Worm (Caenorhabditis elegans): ENCODE results near the gene her-1.

Gene her-1

DNA sequence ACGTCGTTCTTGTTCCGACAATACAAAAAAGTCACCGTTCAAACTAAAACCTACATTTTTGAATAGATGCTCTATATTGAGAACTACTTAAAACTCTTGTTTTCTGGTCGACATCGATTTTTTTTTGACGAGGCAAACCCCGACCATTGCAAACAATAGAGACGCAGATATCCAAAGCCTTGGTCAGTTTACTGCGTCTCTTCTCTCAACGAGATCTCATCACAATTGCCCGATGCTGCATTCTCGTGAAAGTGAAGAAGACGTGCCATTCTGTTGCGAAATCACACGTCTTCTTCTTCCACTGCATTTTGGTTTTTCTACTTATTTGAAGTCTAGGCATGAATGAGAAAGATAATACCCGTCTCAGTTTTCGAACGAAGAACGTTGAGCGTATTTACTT, 7.6 kb downstream of the her-1 start (continued):
- TF ChIP-seq nhr-19 (GFP tag; conservative IDR thresholded peaks at IDR 0.05) = no peak
- peak; percentile 41 to 55 for TF ChIP-seq efl-1 (optimal IDR thresholded peaks at IDR 0.05)
- TF ChIP-seq efl-1 (GFP tag; optimal IDR thresholded peaks at IDR 0.05 in 1 of 2) = peak; percentile 13 to 85
- TF ChIP-seq lsy-2 (tag; optimal IDR thresholded peaks at IDR 0.05) = peak; percentile 27 to 67
- peak; percentile 90 for TF ChIP-seq lin-14 (GFP tag; optimal IDR thresholded peaks at IDR 0.05)
- TF ChIP-seq lin-39 (tag; optimal IDR thresholded peaks at IDR 0.05) = no peak
- TF ChIP-seq irx-1 (tag; optimal IDR thresholded peaks at IDR 0.05) = no peak
- TF ChIP-seq zip-4 (GFP tag; optimal IDR thresholded peaks at IDR 0.05) = no peak
- peak; percentile 35 to 54 for TF ChIP-seq lin-35 (GFP tag; optimal IDR thresholded peaks at IDR 0.05)
- no peak for TF ChIP-seq hlh-4 (tag; optimal IDR thresholded peaks at IDR 0.05)
- TF ChIP-seq ama-1 (optimal IDR thresholded peaks at IDR 0.05) = no peak
- TF ChIP-seq ztf-4 (tag; optimal IDR thresholded peaks at IDR 0.05) = no peak
- TF ChIP-seq unc-30 (tag; optimal IDR thresholded peaks at IDR 0.05) = no peak
- TF ChIP-seq nhr-71 (tag; optimal IDR thresholded peaks at IDR 0.05) = peak; percentile 55
- TF ChIP-seq hpl-2 (GFP tag; optimal IDR thresholded peaks at IDR 0.05) = no peak
- TF ChIP-seq snpc-4 (tag; optimal IDR thresholded peaks at IDR 0.05) = peak; percentile 26
- TF ChIP-seq rnt-1 (tag; optimal IDR thresholded peaks at IDR 0.05) = no peak
- peak; percentile 61 for TF ChIP-seq mep-1 (tag; optimal IDR thresholded peaks at IDR 0.05)
- TF ChIP-seq lin-13 (GFP tag; optimal IDR thresholded peaks at IDR 0.05) = no peak
- peak; percentile 61 for TF ChIP-seq snu-23 (GFP tag; optimal IDR thresholded peaks at IDR 0.05)
- TF ChIP-seq tbx-2 (tag; optimal IDR thresholded peaks at IDR 0.05) = no peak
- TF ChIP-seq sox-4 (tag; optimal IDR thresholded peaks at IDR 0.05) = no peak
- TF ChIP-seq C34B4.2 (tag; optimal IDR thresholded peaks at IDR 0.05) = no peak
- TF ChIP-seq isw-1 (GFP tag; IDR thresholded peaks at IDR 0.05) = peak; percentile 26; the same call in 1 of the 2 replicates
- TF ChIP-seq sptf-1 (tag; optimal IDR thresholded peaks at IDR 0.05) = no peak

DNA sequence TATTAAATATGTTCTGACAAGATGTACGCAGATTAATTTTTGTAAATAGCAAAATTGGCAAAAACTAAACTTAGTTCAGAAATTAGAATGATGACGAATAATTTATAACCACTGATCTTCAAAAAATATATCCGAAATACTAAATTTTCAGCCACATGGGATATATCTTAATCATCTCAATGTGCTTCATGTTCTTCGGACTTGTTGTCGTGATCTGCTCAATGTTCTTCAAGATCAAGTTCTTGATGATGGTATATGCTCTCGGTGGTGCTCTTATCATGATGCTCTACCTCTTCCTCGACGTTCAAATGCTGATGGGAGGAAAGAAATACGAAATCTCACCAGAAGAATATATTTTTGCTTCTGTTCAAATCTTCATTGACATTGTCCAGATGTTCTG, 9.8 kb downstream of the her-1 start:
- TF ChIP-seq hlh-17 (GFP tag; optimal IDR thresholded peaks at IDR 0.05; ENCODE audit: borderline replicate concordance) (no peak), dsc-1 (tag; optimal IDR thresholded peaks at IDR 0.05) (no peak), F16B12.6 (tag; optimal IDR thresholded peaks at IDR 0.05) (no peak), ama-1 (optimal IDR thresholded peaks at IDR 0.05) (no peak), C16A3.4 (tag; optimal IDR thresholded peaks at IDR 0.05) (no peak), nhr-90 (tag; optimal IDR thresholded peaks at IDR 0.05; ENCODE audit: poor library complexity) (no peak)

DNA sequence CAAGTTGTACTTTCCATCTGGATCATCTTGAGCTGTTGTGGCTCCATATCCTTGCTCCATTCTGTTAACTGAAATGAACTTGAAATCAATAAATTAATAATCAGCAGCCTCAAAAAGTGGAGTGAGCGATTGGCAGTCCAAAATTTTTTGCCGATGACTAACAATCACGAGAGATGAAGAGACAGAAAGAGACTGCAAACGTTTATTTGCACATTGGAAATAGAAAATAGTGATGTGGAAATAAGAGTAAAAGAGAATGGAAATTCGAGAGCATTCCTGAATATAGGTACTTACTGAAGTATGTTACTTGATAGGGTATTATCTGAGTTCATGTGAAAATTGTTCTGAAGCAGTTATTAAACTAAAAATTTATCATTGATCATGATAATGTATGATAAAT, 12.9 kb downstream of the her-1 start, which contains the start of gene tag-120:
Gene tag-120, minus strand, starts transcription at position 68 of the 400 bp plus-strand sequence.
- TF ChIP-seq unc-30 (tag; optimal IDR thresholded peaks at IDR 0.05) (no peak), elt-2 (tag; optimal IDR thresholded peaks at IDR 0.05) (peak; percentile 6)

DNA sequence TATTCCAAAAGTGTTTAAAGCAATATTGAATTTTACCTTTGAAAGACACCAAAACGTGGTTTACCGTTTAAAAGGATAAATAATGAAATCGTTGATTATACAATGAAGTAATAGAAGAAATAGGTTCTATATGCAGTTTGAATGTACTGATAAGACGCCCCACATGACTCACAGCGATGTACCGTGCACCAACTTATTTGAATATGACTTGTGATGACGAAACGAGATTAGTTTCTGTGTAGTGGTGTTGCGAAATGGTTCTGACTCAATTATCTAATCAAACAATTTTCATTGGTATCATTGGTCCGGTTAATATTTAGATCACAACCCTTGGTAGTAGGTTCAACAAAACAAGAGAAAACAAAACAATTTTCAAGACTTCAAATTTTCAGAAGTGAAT, 14.4 kb downstream of the her-1 start:
- TF ChIP-seq ceh-90 (tag; optimal IDR thresholded peaks at IDR 0.05) (no peak), elt-2 (tag; optimal IDR thresholded peaks at IDR 0.05) (peak; percentile 71)

DNA sequence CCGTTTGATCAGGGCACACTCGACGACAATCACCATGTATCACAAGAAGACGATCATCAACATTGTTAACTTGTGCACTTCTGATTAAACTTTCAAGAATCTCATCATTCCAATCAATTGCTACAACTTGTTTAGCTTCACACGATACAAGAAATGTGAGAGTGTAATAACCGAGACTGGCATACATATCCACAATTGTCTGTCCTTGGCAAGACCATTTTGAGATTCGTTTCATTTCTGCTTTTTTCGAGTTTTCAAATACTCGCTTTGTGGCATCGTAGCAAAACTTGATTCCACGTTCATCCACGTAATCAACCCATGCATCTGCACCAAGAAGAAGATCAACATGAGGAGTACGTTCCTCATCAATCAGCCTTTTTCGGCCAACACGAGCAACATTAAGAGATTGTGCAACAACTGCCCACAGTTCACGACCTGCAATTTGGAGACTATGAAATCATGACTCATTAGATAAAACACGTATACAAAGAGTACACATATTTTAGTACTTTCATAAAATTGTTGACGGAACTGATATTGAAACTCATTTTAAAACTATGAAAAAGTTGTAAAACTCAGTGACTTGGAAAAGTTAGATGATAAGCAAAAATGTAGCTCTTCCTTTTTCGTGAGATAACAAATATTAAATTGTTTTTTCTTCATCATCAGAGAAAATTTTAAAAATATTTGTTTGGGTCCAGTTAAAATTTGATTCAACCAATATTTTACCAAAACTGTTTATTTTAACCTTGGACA, 15.8 kb downstream of the her-1 start:
- TF ChIP-seq fkh-10 (GFP tag; optimal IDR thresholded peaks at IDR 0.05) (no peak), fkh-8 (tag; optimal IDR thresholded peaks at IDR 0.05) (no peak), nhr-12 (tag; optimal IDR thresholded peaks at IDR 0.05) (no peak), snpc-4 (tag; optimal IDR thresholded peaks at IDR 0.05) (no peak), efl-3 (GFP tag; optimal IDR thresholded peaks at IDR 0.05) (no peak), elt-2 (tag; optimal IDR thresholded peaks at IDR 0.05) (peak; percentile 51), unc-30 (tag; optimal IDR thresholded peaks at IDR 0.05) (no peak), egl-27 (tag; optimal IDR thresholded peaks at IDR 0.05) (no peak), lsy-2 (tag; optimal IDR thresholded peaks at IDR 0.05) (no peak)
